Fruit fly (Drosophila melanogaster) whole organism, embryonic: Measurements from ENCODE around the gene Irk1.
A peak's percentile ranks its signal among the peaks of the same experiment; 100 is the strongest.

Source experiments
- Abd-B ChIP-seq: fragments of 200-800 bp; sonication (Bioruptor generic); optimal IDR thresholded peaks from 2 replicates; lab custom pipeline; 2018; ENCODE audit warnings: missing biosample characterization, mild to moderate bottlenecking, missing genetic modification characterization, moderate library complexity
- Atf3 ChIP-seq: fragments of 200-800 bp; sonication (Bioruptor generic); optimal IDR thresholded peaks from 3 replicates; lab custom pipeline; 2016; ENCODE audit warnings: missing biosample characterization, missing genetic modification characterization
- Atf6 ChIP-seq: fragments of 200-800 bp; sonication (Bioruptor generic); IDR thresholded peaks from 2 replicates; pipeline ENCODE4 v1.3.6; 2022; ENCODE audit warnings: missing biosample characterization, missing genetic modification characterization
- CG10274 ChIP-seq: fragments of 200-800 bp; sonication (Bioruptor generic); optimal IDR thresholded peaks from 3 replicates; lab custom pipeline; 2017; ENCODE audit warnings: missing biosample characterization, mild to moderate bottlenecking, missing genetic modification characterization
- CG10321 ChIP-seq: fragments of 200-800 bp; sonication (Bioruptor generic); IDR thresholded peaks from 2 replicates; pipeline ENCODE4 v1.3.6; 2022; ENCODE audit warnings: missing biosample characterization, missing genetic modification characterization
- CG10366 ChIP-seq: fragments of 200-800 bp; sonication (Bioruptor generic); IDR thresholded peaks from 2 replicates; pipeline ENCODE4 v1.3.6; 2022; ENCODE audit warnings: missing biosample characterization, missing genetic modification characterization
- CG10654 ChIP-seq: fragments of 200-800 bp; sonication (Bioruptor generic); optimal IDR thresholded peaks from 2 replicates; lab custom pipeline; 2016; ENCODE audit warnings: missing biosample characterization, missing genetic modification characterization
- CG10979 ChIP-seq: fragments of 200-800 bp; sonication (Bioruptor generic); optimal IDR thresholded peaks from 2 replicates; lab custom pipeline; 2018; ENCODE audit warnings: missing biosample characterization, mild to moderate bottlenecking, missing genetic modification characterization, moderate library complexity
- CG11723 ChIP-seq: fragments of 200-800 bp; sonication (Bioruptor generic); optimal IDR thresholded peaks from 2 replicates; lab custom pipeline; 2017; ENCODE audit warnings: missing biosample characterization, mild to moderate bottlenecking, missing genetic modification characterization
- CG1233 ChIP-seq: fragments of 200-800 bp; sonication (Bioruptor generic); optimal IDR thresholded peaks from 4 replicates; lab custom pipeline; 2018; ENCODE audit warnings: missing biosample characterization, mild to moderate bottlenecking, missing genetic modification characterization
- CG15514 ChIP-seq: fragments of 200-800 bp; sonication (Bioruptor generic); optimal IDR thresholded peaks from 3 replicates; lab custom pipeline; 2017; ENCODE audit warnings: missing biosample characterization, missing genetic modification characterization, mild to moderate bottlenecking, moderate library complexity, missing genetic modification reagents
- CG17385 ChIP-seq: fragments of 200-800 bp; sonication (Bioruptor generic); optimal IDR thresholded peaks from 3 replicates; lab custom pipeline; 2018; ENCODE audit warnings: missing biosample characterization, mild to moderate bottlenecking, missing genetic modification characterization
- CG1792 ChIP-seq: fragments of 200-800 bp; sonication (Bioruptor generic); optimal IDR thresholded peaks from 2 replicates; lab custom pipeline; 2016; ENCODE audit warnings: missing biosample characterization, missing genetic modification characterization
- CG18599 ChIP-seq: fragments of 200-800 bp; sonication (Bioruptor generic); optimal IDR thresholded peaks from 3 replicates; lab custom pipeline; 2017; ENCODE audit warnings: missing biosample characterization, missing genetic modification characterization, mild to moderate bottlenecking, moderate library complexity, missing genetic modification reagents
- CG2199 ChIP-seq: fragments of 200-800 bp; sonication (Bioruptor generic); IDR thresholded peaks from 3 replicates; pipeline ENCODE4 v1.3.6; 2022; ENCODE audit warnings: missing biosample characterization, missing genetic modification characterization
- CG34422 ChIP-seq: fragments of 200-800 bp; sonication (Bioruptor generic); IDR thresholded peaks from 3 replicates; pipeline ENCODE4 v1.3.6; 2022; ENCODE audit warnings: missing biosample characterization, missing genetic modification characterization
- CG6175 ChIP-seq: fragments of 200-800 bp; sonication (Bioruptor generic); IDR thresholded peaks from 3 replicates; pipeline ENCODE4 v1.3.6; 2022; ENCODE audit warnings: missing biosample characterization, missing genetic modification characterization
- CG6854 ChIP-seq: fragments of 200-800 bp; sonication (Bioruptor generic); optimal IDR thresholded peaks from 3 replicates; lab custom pipeline; 2017; ENCODE audit warnings: missing biosample characterization, mild to moderate bottlenecking, missing genetic modification characterization
- CG7928 ChIP-seq: fragments of 200-800 bp; sonication (Bioruptor generic); optimal IDR thresholded peaks from 2 replicates; lab custom pipeline; 2017; ENCODE audit warnings: missing biosample characterization, mild to moderate bottlenecking, missing genetic modification characterization
- CG8281 ChIP-seq: fragments of 200-800 bp; sonication (Bioruptor generic); optimal IDR thresholded peaks from 2 replicates; lab custom pipeline; 2018; ENCODE audit warnings: missing biosample characterization, mild to moderate bottlenecking, missing genetic modification characterization, moderate library complexity
- CG8388 ChIP-seq: fragments of 200-800 bp; sonication (Bioruptor generic); optimal IDR thresholded peaks from 2 replicates; lab custom pipeline; 2019; ENCODE audit warnings: missing biosample characterization, mild to moderate bottlenecking, missing genetic modification characterization, moderate library complexity
- CG9727 ChIP-seq: fragments of 200-800 bp; sonication (Bioruptor generic); optimal IDR thresholded peaks from 3 replicates; lab custom pipeline; 2017; ENCODE audit warnings: missing biosample characterization, mild to moderate bottlenecking, missing genetic modification characterization
- CG9817 ChIP-seq: fragments of 200-800 bp; sonication (Bioruptor generic); optimal IDR thresholded peaks from 2 replicates; lab custom pipeline; 2018; ENCODE audit warnings: missing biosample characterization, mild to moderate bottlenecking, missing genetic modification characterization, moderate library complexity
- Dfd ChIP-seq, 2 experiments: fragments of >200 bp; optimal IDR thresholded peaks; 2 replicates each; lab custom pipeline; 2017; ENCODE audit warnings: missing biosample characterization in 2 of 2, missing genetic modification characterization in 2 of 2
- Dip3 ChIP-seq: fragments of 200-800 bp; sonication (Bioruptor generic); optimal IDR thresholded peaks from 3 replicates; lab custom pipeline; 2016; ENCODE audit warnings: missing biosample characterization, missing genetic modification characterization
- Dp ChIP-seq: fragments of 200-800 bp; sonication (Bioruptor generic); optimal IDR thresholded peaks from 2 replicates; lab custom pipeline; 2018; ENCODE audit warnings: missing biosample characterization, mild to moderate bottlenecking, missing genetic modification characterization, moderate library complexity
- HLH3B ChIP-seq: fragments of 200-800 bp; sonication (Bioruptor generic); IDR thresholded peaks from 2 replicates; pipeline ENCODE4 v1.3.6; 2022; ENCODE audit warnings: missing biosample characterization, missing genetic modification characterization
- HLHmδ ChIP-seq: fragments of 200-800 bp; sonication (Bioruptor generic); optimal IDR thresholded peaks from 2 replicates; lab custom pipeline; 2018; ENCODE audit warnings: missing biosample characterization, mild to moderate bottlenecking, missing genetic modification characterization, moderate library complexity
- MTF-1 ChIP-seq: fragments of 200-800 bp; sonication (Bioruptor generic); optimal IDR thresholded peaks from 2 replicates; lab custom pipeline; 2018; ENCODE audit warnings: missing biosample characterization, mild to moderate bottlenecking, missing genetic modification characterization, borderline replicate concordance
- NC2β ChIP-seq: fragments of 200-800 bp; sonication (Bioruptor generic); optimal IDR thresholded peaks from 2 replicates; lab custom pipeline; 2016; ENCODE audit warnings: missing biosample characterization, missing genetic modification characterization
- Nf-YA ChIP-seq: fragments of 200-800 bp; sonication (Bioruptor generic); IDR thresholded peaks from 2 replicates; pipeline ENCODE4 v1.3.6; 2022; ENCODE audit warnings: missing biosample characterization, missing genetic modification characterization
- NfI ChIP-seq: fragments of 200-800 bp; sonication (Bioruptor generic); optimal IDR thresholded peaks from 3 replicates; lab custom pipeline; 2018; ENCODE audit warnings: missing biosample characterization, mild to moderate bottlenecking, missing genetic modification characterization, moderate library complexity
- Vsx1 ChIP-seq: fragments of 200-800 bp; sonication (Bioruptor generic); optimal IDR thresholded peaks from 2 replicates; lab custom pipeline; 2017; ENCODE audit warnings: missing biosample characterization, mild to moderate bottlenecking, missing genetic modification characterization, missing genetic modification reagents
- abd-A ChIP-seq: fragments of 200-800 bp; sonication (Bioruptor generic); optimal IDR thresholded peaks from 3 replicates; lab custom pipeline; 2019; ENCODE audit warnings: missing biosample characterization, mild to moderate bottlenecking, missing genetic modification characterization, moderate library complexity
- bbx ChIP-seq: fragments of 200-800 bp; sonication (Bioruptor generic); IDR thresholded peaks from 2 replicates; pipeline ENCODE4 v1.3.6; 2022; ENCODE audit warnings: missing biosample characterization, missing genetic modification characterization; ENCODE audit not compliant: partially characterized antibody
- chif ChIP-seq, 2 experiments: fragments of 200-800 bp; sonication (Bioruptor generic); optimal IDR thresholded peaks; 3 replicates each; lab custom pipeline; 2016; ENCODE audit warnings: missing biosample characterization in 2 of 2, missing genetic modification characterization in 2 of 2
- crp ChIP-seq, 2 experiments: fragments of 200-800 bp; sonication (Bioruptor generic); optimal IDR thresholded peaks; 2 replicates in 1 of 2; 3 replicates in 1 of 2; lab custom pipeline; 2017; ENCODE audit warnings: missing biosample characterization in 2 of 2, missing genetic modification characterization in 2 of 2, mild to moderate bottlenecking in 1 of 2, moderate library complexity in 1 of 2
- fd64A ChIP-seq: fragments of 200-800 bp; sonication (Bioruptor generic); optimal IDR thresholded peaks from 3 replicates; lab custom pipeline; 2018; ENCODE audit warnings: missing biosample characterization, mild to moderate bottlenecking, missing genetic modification characterization
- lbe ChIP-seq: fragments of 200-800 bp; sonication (Bioruptor generic); optimal IDR thresholded peaks from 2 replicates; lab custom pipeline; 2016; ENCODE audit warnings: missing biosample characterization, mild to moderate bottlenecking, missing genetic modification characterization
- lmd ChIP-seq: fragments of 200-800 bp; sonication (Bioruptor generic); IDR thresholded peaks from 2 replicates; pipeline ENCODE4 v1.3.6; 2022; ENCODE audit warnings: missing biosample characterization, missing genetic modification characterization
- lola ChIP-seq, 3 experiments: fragments of >200 bp in 2 of 3; fragments of 200-800 bp in 1 of 3; sonication (Bioruptor generic) in 1 of 3; optimal IDR thresholded peaks; 2 replicates each; lab custom pipeline; 2017 to 2019; ENCODE audit warnings: missing biosample characterization in 3 of 3, missing genetic modification characterization in 3 of 3, mild to moderate bottlenecking in 1 of 3, moderate library complexity in 1 of 3
- pfk ChIP-seq: fragments of 200-800 bp; sonication (Bioruptor generic); optimal IDR thresholded peaks from 2 replicates; lab custom pipeline; 2018; ENCODE audit warnings: missing biosample characterization, mild to moderate bottlenecking, missing genetic modification characterization, moderate library complexity
- pho ChIP-seq: fragments of 200-800 bp; sonication (Bioruptor generic); optimal IDR thresholded peaks from 2 replicates; lab custom pipeline; 2016; ENCODE audit warnings: missing biosample characterization, missing genetic modification characterization
- pita ChIP-seq: fragments of 200-800 bp; sonication (Bioruptor generic); optimal IDR thresholded peaks from 2 replicates; lab custom pipeline; 2017; ENCODE audit warnings: missing biosample characterization, mild to moderate bottlenecking, missing genetic modification characterization
- sd ChIP-seq: fragments of 200-800 bp; sonication (Bioruptor generic); optimal IDR thresholded peaks from 3 replicates; lab custom pipeline; 2018; ENCODE audit warnings: missing biosample characterization, mild to moderate bottlenecking, missing genetic modification characterization, moderate library complexity
- zen ChIP-seq: fragments of 200-800 bp; sonication (Bioruptor generic); optimal IDR thresholded peaks from 3 replicates; lab custom pipeline; 2018; ENCODE audit warnings: missing biosample characterization, mild to moderate bottlenecking, missing genetic modification characterization, moderate library complexity

The Irk1 gene

DNA sequence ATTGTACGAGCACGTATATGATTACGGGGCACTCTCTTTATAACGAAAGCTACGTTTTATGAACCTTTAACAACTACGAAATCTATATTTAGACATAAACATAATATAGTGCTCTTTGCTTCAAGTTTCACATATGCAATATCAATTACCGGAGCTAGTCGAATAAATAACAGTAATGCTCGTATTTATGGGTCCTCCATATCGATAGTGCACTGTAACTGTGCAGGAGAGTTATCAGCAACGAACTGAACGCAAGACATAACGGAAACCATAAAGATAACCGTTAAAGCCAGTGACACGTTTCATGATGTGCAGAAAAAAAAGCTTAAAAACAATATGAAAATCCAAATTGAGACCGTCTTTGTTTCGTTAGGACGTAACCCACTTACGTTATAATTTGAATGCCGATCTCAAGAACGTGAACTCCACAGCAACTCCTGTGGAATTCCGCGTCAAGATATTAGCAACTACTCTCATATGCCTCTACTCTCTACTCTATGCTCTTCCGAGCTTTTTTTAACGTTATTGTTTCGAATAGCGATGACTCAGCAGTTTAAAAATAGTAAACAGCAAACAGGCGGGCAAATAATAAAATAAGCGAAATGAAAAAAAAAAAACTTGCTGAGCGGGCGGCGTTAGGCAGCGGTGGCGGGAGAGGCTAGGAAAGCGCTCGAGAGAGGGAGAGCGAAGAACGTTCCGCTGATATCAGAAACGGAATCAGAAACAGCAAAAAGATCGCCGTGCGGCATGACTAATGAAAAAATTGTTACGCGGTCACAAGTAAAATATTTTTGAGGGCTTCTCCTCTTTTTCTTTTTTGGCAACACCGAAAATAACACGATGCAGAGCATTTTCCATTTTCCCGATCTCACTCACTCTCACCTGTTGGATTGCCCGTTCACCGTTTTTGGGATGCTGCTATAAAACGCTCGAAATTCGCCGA is 22.1 kb downstream of the Irk1 start (continued):
- peak; percentile 70 for TF ChIP-seq CG9727 (GFP tag; lab: Kevin White, UChicago)
- TF ChIP-seq CG10321: peak; percentile 55; the same call in 1 of the 2 replicates
- peak; percentile 62 to 67 for TF ChIP-seq chif (GFP tag; optimal IDR thresholded peaks at IDR 0.05; lab: Kevin White, UChicago)
- peak; percentile 90 for TF ChIP-seq lbe (GFP tag; lab: Kevin White, UChicago)
- TF ChIP-seq Dip3 (GFP tag; lab: Kevin White, UChicago): peak; percentile 61
- TF ChIP-seq CG11723 (GFP tag; lab: Kevin White, UChicago): peak; percentile 30
- peak; percentile 45 for TF ChIP-seq CG10274 (GFP tag; lab: Kevin White, UChicago)
- TF ChIP-seq Abd-B (GFP tag; lab: Kevin White, UChicago): no peak
- TF ChIP-seq pita (GFP tag; lab: Kevin White, UChicago): no peak
- peak; percentile 42 for TF ChIP-seq CG10654 (GFP tag; lab: Kevin White, UChicago)
- peak; percentile 37 for TF ChIP-seq NC2β (GFP tag; lab: Kevin White, UChicago)
- TF ChIP-seq Dfd (GFP tag; optimal IDR thresholded peaks at IDR 0.05; lab: Kevin White, UChicago): no peak
- peak in 1 of 3 experiments; percentile 42 for TF ChIP-seq lola (GFP tag; optimal IDR thresholded peaks at IDR 0.05; lab: Kevin White, UChicago)
- TF ChIP-seq CG34422: no peak
- peak; percentile 22 for TF ChIP-seq Vsx1 (GFP tag; lab: Kevin White, UChicago)
- TF ChIP-seq sd: peak; percentile 55
- peak; percentile 96 for TF ChIP-seq CG8281 (tag; lab: Kevin White, UChicago)
- peak; percentile 44 for TF ChIP-seq CG8388 (GFP tag; lab: Kevin White, UChicago)
- TF ChIP-seq CG9817: peak; percentile 78
- peak; percentile 84 for TF ChIP-seq Atf6 (GFP tag; lab: Robert Waterston, UW)
- TF ChIP-seq CG6175 (GFP tag; lab: Robert Waterston, UW): 0 out of 3 replicates have a peak, but pooled peaks have one; percentile 11
- TF ChIP-seq lmd: peak; percentile 74
- TF ChIP-seq pho: peak; percentile 51
- TF ChIP-seq Atf3: peak; percentile 47
- no peak for TF ChIP-seq bbx (GFP tag; lab: Robert Waterston, UW)
- TF ChIP-seq HLHmδ (GFP tag; lab: Kevin White, UChicago): no peak
- no peak for TF ChIP-seq fd64A (GFP tag; lab: Kevin White, UChicago)
- TF ChIP-seq HLH3B: peak; percentile 70
- peak; percentile 68 for TF ChIP-seq CG10979 (tag; lab: Kevin White, UChicago)
- peak; percentile 60 for TF ChIP-seq CG1792
- TF ChIP-seq Nf-YA: peak; percentile 43; the same call in 1 of the 2 replicates
- TF ChIP-seq CG17385 (GFP tag; lab: Kevin White, UChicago): peak; percentile 74
- TF ChIP-seq pfk (GFP tag; lab: Kevin White, UChicago): no peak
- peak; percentile 78 for TF ChIP-seq NfI (GFP tag; lab: Kevin White, UChicago)
- TF ChIP-seq crp (GFP tag; optimal IDR thresholded peaks at IDR 0.05; lab: Kevin White, UChicago): no peak
- 0 out of 3 replicates have a peak, but pooled peaks have one; percentile 10 for TF ChIP-seq CG2199 (GFP tag; lab: Robert Waterston, UW)
- TF ChIP-seq CG10366 (GFP tag; lab: Robert Waterston, UW): peak; percentile 75
- peak; percentile 63 for TF ChIP-seq zen (tag; lab: Kevin White, UChicago)
- TF ChIP-seq Dp: no peak
- peak; percentile 49 for TF ChIP-seq MTF-1 (GFP tag; lab: Kevin White, UChicago)
- peak; percentile 66 for TF ChIP-seq CG15514
- TF ChIP-seq CG18599 (GFP tag; lab: Kevin White, UChicago): peak; percentile 81
- peak; percentile 27 for TF ChIP-seq CG7928 (GFP tag; lab: Kevin White, UChicago)
- no peak for TF ChIP-seq abd-A (tag; lab: Kevin White, UChicago)
- peak; percentile 60 for TF ChIP-seq CG1233
- TF ChIP-seq CG6854 (GFP tag; lab: Kevin White, UChicago): peak; percentile 8
